Worm (Caenorhabditis elegans) whole organism, late embryonic: Measurements from ENCODE around the gene F01D5.2.
"Not testable (repeated sequence)": the region's sequence is repeated elsewhere in the genome, so short reads cannot be mapped to it uniquely, and the experiment has no call there.

Source experiments
- syd-9 ChIP-seq: sonication (generic microtip); optimal IDR thresholded peaks from 2 replicates; lab custom pipeline; 2016; ENCODE audit warnings: mild to moderate bottlenecking, missing genetic modification characterization, moderate library complexity, missing compliant biosample characterization
- tbx-2 ChIP-seq: sonication (generic microtip); optimal IDR thresholded peaks from 2 replicates; lab custom pipeline; 2016; ENCODE audit warnings: missing genetic modification characterization, missing compliant biosample characterization

DNA sequence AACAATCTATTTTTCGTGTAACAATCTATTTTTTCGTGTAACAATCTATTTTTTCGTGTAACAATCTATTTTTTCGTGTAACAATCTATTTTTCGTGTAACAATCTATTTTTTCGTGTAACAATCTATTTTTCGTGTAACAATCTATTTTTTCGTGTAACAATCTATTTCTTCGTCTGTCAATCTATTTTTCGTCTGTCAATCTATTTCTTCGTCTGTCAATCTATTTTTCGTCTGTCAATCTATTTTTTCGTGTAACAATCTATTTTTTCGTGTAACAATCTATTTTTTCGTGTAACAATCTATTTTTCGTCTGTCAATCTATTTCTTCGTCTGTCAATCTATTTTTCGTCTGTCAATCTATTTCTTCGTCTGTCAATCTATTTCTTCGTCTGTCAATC, 12.8 kb downstream of the F01D5.2 start:
- TF ChIP-seq tbx-2 (tag; lab: Kevin White, UChicago); syd-9: not testable (repeated sequence)
